5 worm cellular contexts compared by ENCODE assay signal in the genomic region with DNA sequence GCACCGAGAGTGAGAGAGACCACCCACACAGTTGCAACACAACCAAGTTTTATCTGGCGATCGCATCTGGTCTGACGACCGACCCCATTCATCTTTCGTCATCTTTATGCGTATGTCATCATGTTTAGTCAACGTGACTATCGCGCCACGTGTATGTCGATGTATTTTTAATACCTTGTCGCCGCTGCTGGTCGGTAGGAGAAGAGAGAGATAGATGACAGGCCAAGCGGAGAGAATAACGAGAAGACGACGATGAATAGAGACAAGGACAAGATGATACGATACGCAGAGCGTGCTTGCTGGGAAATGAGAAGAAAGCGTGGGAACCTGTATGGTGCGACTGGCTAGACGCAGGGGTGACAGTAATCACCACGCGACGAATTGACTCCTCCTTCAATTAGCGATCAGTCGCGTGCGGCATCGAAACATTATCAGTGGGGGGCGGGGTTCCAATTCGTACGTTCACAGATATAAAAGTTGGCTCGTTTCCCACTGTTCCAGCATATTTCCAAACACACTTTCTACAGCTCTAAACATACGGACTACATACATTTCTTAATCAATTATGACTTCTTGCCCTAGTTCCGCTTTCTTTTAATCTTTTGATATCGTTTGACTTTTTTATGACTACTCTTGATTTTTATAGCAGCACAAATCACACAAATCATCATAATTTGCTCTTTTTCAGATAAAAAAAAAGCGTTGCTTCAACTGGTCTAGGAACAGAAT.
TF ChIP-seq lines count a peak whose summit lies in the region.

TSS of gene tatn-1 (plus strand) at position 689 of the 729 bp plus-strand sequence.

TF ChIP-seq in whole organism, L1 larva, 84 proteins besides CTCF, POLR2A, EP300 and RAD21 (continued from another document and continues in another):
- peak; percentile 99 for TF ChIP-seq nhr-20 (tag; optimal IDR thresholded peaks at IDR 0.05; lab: Kevin White, UChicago)
- TF ChIP-seq isw-1 (GFP tag; IDR thresholded peaks at IDR 0.05; lab: Robert Waterston, UW): no peak
- no peak for TF ChIP-seq ama-1 (optimal IDR thresholded peaks at IDR 0.05; lab: Kevin White, UChicago)
- TF ChIP-seq ceh-82 (tag; optimal IDR thresholded peaks at IDR 0.05; lab: Kevin White, UChicago): peak in 1 of 3 experiments; percentile 0
- TF ChIP-seq xbp-1 (tag; optimal IDR thresholded peaks at IDR 0.05; lab: Kevin White, UChicago): peak; percentile 71
- peak; percentile 55 for TF ChIP-seq skn-1 (tag; optimal IDR thresholded peaks at IDR 0.05; lab: Kevin White, UChicago)
- TF ChIP-seq dpl-1 (GFP tag; optimal IDR thresholded peaks at IDR 0.05; lab: Kevin White, UChicago): peak in 2 of 3 experiments; percentile 1 to 38
- peak; percentile 29 to 66 for TF ChIP-seq egl-27 (tag; optimal IDR thresholded peaks at IDR 0.05; lab: Kevin White, UChicago)
- TF ChIP-seq nhr-85 (tag; lab: Kevin White, UChicago): peak; percentile 100
- TF ChIP-seq pqm-1 (tag; optimal IDR thresholded peaks at IDR 0.05; lab: Kevin White, UChicago): peak; percentile 17
- peak; percentile 37 to 80 for TF ChIP-seq lin-35 (GFP tag; optimal IDR thresholded peaks at IDR 0.05; lab: Kevin White, UChicago)
- TF ChIP-seq nhr-90 (tag; optimal IDR thresholded peaks at IDR 0.05; lab: Kevin White, UChicago; ENCODE audit: poor library complexity): peak; percentile 95
- TF ChIP-seq nhr-84 (tag; optimal IDR thresholded peaks at IDR 0.05; lab: Kevin White, UChicago): no peak
- no peak for TF ChIP-seq ceh-8 (GFP tag; optimal IDR thresholded peaks at IDR 0.05; lab: Kevin White, UChicago)
- no peak for TF ChIP-seq ces-1 (GFP tag; optimal IDR thresholded peaks at IDR 0.05; lab: Kevin White, UChicago)
- TF ChIP-seq tbx-2 (tag; optimal IDR thresholded peaks at IDR 0.05; lab: Kevin White, UChicago): peak; percentile 88
- peak; percentile 46 for TF ChIP-seq unc-130 (tag; optimal IDR thresholded peaks at IDR 0.05; lab: Kevin White, UChicago)
- TF ChIP-seq grh-1 (GFP tag; IDR thresholded peaks at IDR 0.05; lab: Robert Waterston, UW): peak; percentile 83
- peak; percentile 45 for TF ChIP-seq vab-15 (tag; optimal IDR thresholded peaks at IDR 0.05; lab: Kevin White, UChicago)
- no peak for TF ChIP-seq ceh-90 (tag; optimal IDR thresholded peaks at IDR 0.05; lab: Kevin White, UChicago)
- TF ChIP-seq efl-1 (optimal IDR thresholded peaks at IDR 0.05; lab: Kevin White, UChicago): peak; percentile 18 to 24
- TF ChIP-seq efl-1 (GFP tag; optimal IDR thresholded peaks at IDR 0.05 in 1 of 2; lab: Kevin White, UChicago): peak in 1 of 2 experiments; percentile 95
- TF ChIP-seq lin-13 (GFP tag; optimal IDR thresholded peaks at IDR 0.05; lab: Kevin White, UChicago): no peak
- TF ChIP-seq nhr-19 (GFP tag; conservative IDR thresholded peaks at IDR 0.05; lab: Robert Waterston, UW): peak; percentile 72

TF ChIP-seq in whole organism, L3 larva, 47 proteins besides CTCF, POLR2A, EP300 and RAD21 (continued from another document):
- TF ChIP-seq ceh-9 (tag; optimal IDR thresholded peaks at IDR 0.05; lab: Kevin White, UChicago): no peak
- TF ChIP-seq ZK546.5 (tag; optimal IDR thresholded peaks at IDR 0.05; lab: Kevin White, UChicago): no peak
- TF ChIP-seq nhr-28 (tag; optimal IDR thresholded peaks at IDR 0.05; lab: Kevin White, UChicago): no peak
- no peak for TF ChIP-seq hmg-11 (tag; optimal IDR thresholded peaks at IDR 0.05; lab: Kevin White, UChicago)

TF ChIP-seq in whole organism, L4 larva, 104 proteins besides CTCF, POLR2A, EP300 and RAD21 (continued from another document and continues in another):
- TF ChIP-seq php-3 (GFP tag; IDR thresholded peaks at IDR 0.05; lab: Robert Waterston, UW) (peak; percentile 87; the same call in 1 of the 2 replicates), lim-7 (GFP tag; IDR thresholded peaks at IDR 0.05; lab: Robert Waterston, UW) (no peak), nhr-111 (GFP tag; optimal IDR thresholded peaks at IDR 0.05; lab: Kevin White, UChicago) (no peak), hlh-30 (tag; optimal IDR thresholded peaks at IDR 0.05; lab: Kevin White, UChicago; ENCODE audit: insufficient read depth) (peak; percentile 90), ZK337.2 (GFP tag; IDR thresholded peaks at IDR 0.05; lab: Robert Waterston, UW) (no peak), dve-1 (tag; optimal IDR thresholded peaks at IDR 0.05; lab: Kevin White, UChicago; ENCODE audit: insufficient read depth) (peak; percentile 86), unc-130 (GFP tag; optimal IDR thresholded peaks at IDR 0.05; lab: Kevin White, UChicago) (no peak), ctbp-1 (GFP tag; IDR thresholded peaks at IDR 0.05; lab: Robert Waterston, UW) (no peak), madf-5 (GFP tag; IDR thresholded peaks at IDR 0.05; lab: Robert Waterston, UW) (no peak), nhr-42 (GFP tag; IDR thresholded peaks at IDR 0.05; lab: Robert Waterston, UW) (peak; percentile 12; the same call in 1 of the 2 replicates), dpl-1 (GFP tag; optimal IDR thresholded peaks at IDR 0.05; lab: Kevin White, UChicago) (no peak), sdz-12 (GFP tag; optimal IDR thresholded peaks at IDR 0.05; lab: Kevin White, UChicago) (no peak), snpc-1.2 (GFP tag; IDR thresholded peaks at IDR 0.05; lab: Robert Waterston, UW) (no peak), F44E2.7 (GFP tag; IDR thresholded peaks at IDR 0.05; lab: Robert Waterston, UW) (no peak), aly-2 (tag; optimal IDR thresholded peaks at IDR 0.05; lab: Kevin White, UChicago) (no peak), daf-12 (tag; optimal IDR thresholded peaks at IDR 0.05; lab: Kevin White, UChicago) (no peak), snpc-4 (tag; optimal IDR thresholded peaks at IDR 0.05; lab: Kevin White, UChicago) (no peak), Y5F2A.4 (GFP tag; optimal IDR thresholded peaks at IDR 0.05; lab: Kevin White, UChicago) (no peak), egl-27 (tag; optimal IDR thresholded peaks at IDR 0.05; lab: Kevin White, UChicago) (no peak), mdt-29 (GFP tag; IDR thresholded peaks at IDR 0.05; lab: Robert Waterston, UW) (0 out of 2 replicates have a peak, but pooled peaks have one; percentile 27), Y75B8A.6 (GFP tag; IDR thresholded peaks at IDR 0.05; lab: Robert Waterston, UW) (no peak), F10B5.3 (tag; optimal IDR thresholded peaks at IDR 0.05; lab: Kevin White, UChicago) (no peak), gei-8 (GFP tag; optimal IDR thresholded peaks at IDR 0.05; lab: Kevin White, UChicago) (peak; percentile 80), tra-1 (GFP tag; IDR thresholded peaks at IDR 0.05; lab: Robert Waterston, UW) (peak; percentile 85), daf-16 (GFP tag; optimal IDR thresholded peaks at IDR 0.05; lab: Kevin White, UChicago) (peak in 1 of 2 experiments; percentile 56), daf-16 (tag; optimal IDR thresholded peaks at IDR 0.05; lab: Kevin White, UChicago) (peak; percentile 81), lin-39 (tag; optimal IDR thresholded peaks at IDR 0.05; lab: Kevin White, UChicago) (no peak), unc-39 (tag; optimal IDR thresholded peaks at IDR 0.05; lab: Kevin White, UChicago) (no peak), saeg-2 (GFP tag; IDR thresholded peaks at IDR 0.05; lab: Robert Waterston, UW) (peak; percentile 80; the same call in 1 of the 2 replicates), fos-1 (tag; optimal IDR thresholded peaks at IDR 0.05; lab: Kevin White, UChicago) (no peak), ceh-44 (GFP tag; IDR thresholded peaks at IDR 0.05; lab: Robert Waterston, UW) (no peak), ZK546.5 (tag; optimal IDR thresholded peaks at IDR 0.05; lab: Kevin White, UChicago) (no peak), zfp-2 (tag; optimal IDR thresholded peaks at IDR 0.05; lab: Kevin White, UChicago) (no peak)

TF ChIP-seq in whole organism, late embryonic, 69 proteins besides CTCF, POLR2A, EP300 and RAD21 (continued from another document):
- TF ChIP-seq unc-3 (GFP tag; conservative IDR thresholded peaks at IDR 0.05; lab: Robert Waterston, UW) (no peak), unc-3 (tag; optimal IDR thresholded peaks at IDR 0.05; lab: Kevin White, UChicago) (no peak), tbx-2 (tag; optimal IDR thresholded peaks at IDR 0.05; lab: Kevin White, UChicago) (peak; percentile 20), dve-1 (tag; optimal IDR thresholded peaks at IDR 0.05; lab: Kevin White, UChicago) (peak; percentile 26), hlh-13 (GFP tag; optimal IDR thresholded peaks at IDR 0.05; lab: Kevin White, UChicago) (no peak), pqm-1 (tag; optimal IDR thresholded peaks at IDR 0.05; lab: Kevin White, UChicago) (peak; percentile 13), ceh-30 (tag; optimal IDR thresholded peaks at IDR 0.05; lab: Kevin White, UChicago) (no peak)

TF ChIP-seq in whole organism, young adult, 124 proteins besides CTCF, POLR2A, EP300 and RAD21 (continued from another document):
- TF ChIP-seq F55B11.4 (tag; optimal IDR thresholded peaks at IDR 0.05; lab: Kevin White, UChicago; ENCODE audit: borderline replicate concordance, insufficient read depth): no peak
- no peak for TF ChIP-seq Y67H2A.10 (GFP tag; conservative IDR thresholded peaks at IDR 0.05; lab: Robert Waterston, UW)
- TF ChIP-seq dpff-1 (tag; optimal IDR thresholded peaks at IDR 0.05; lab: Kevin White, UChicago): no peak
- TF ChIP-seq nfya-1 (tag; optimal IDR thresholded peaks at IDR 0.05; lab: Kevin White, UChicago; ENCODE audit: borderline replicate concordance, insufficient read depth): no peak
- TF ChIP-seq F10E7.11 (tag; optimal IDR thresholded peaks at IDR 0.05; lab: Kevin White, UChicago): no peak
- peak; percentile 94 for TF ChIP-seq atf-7 (tag; optimal IDR thresholded peaks at IDR 0.05; lab: Kevin White, UChicago)
- no peak for TF ChIP-seq sea-2 (GFP tag; IDR thresholded peaks at IDR 0.05; lab: Robert Waterston, UW)
- TF ChIP-seq hlh-26 (GFP tag; conservative IDR thresholded peaks at IDR 0.05; lab: Robert Waterston, UW): no peak
- no peak for TF ChIP-seq F39B2.1 (GFP tag; IDR thresholded peaks at IDR 0.05; lab: Robert Waterston, UW)
- TF ChIP-seq zim-3 (tag; optimal IDR thresholded peaks at IDR 0.05; lab: Kevin White, UChicago): no peak
- TF ChIP-seq nhr-80 (tag; optimal IDR thresholded peaks at IDR 0.05; lab: Kevin White, UChicago): peak; percentile 99
- TF ChIP-seq K11D2.4 (GFP tag; IDR thresholded peaks at IDR 0.05; lab: Robert Waterston, UW): no peak
- TF ChIP-seq sdz-38 (tag; optimal IDR thresholded peaks at IDR 0.05; lab: Kevin White, UChicago): no peak
- TF ChIP-seq F22D6.2 (tag; optimal IDR thresholded peaks at IDR 0.05; lab: Kevin White, UChicago): peak; percentile 51
- TF ChIP-seq ets-4 (GFP tag; optimal IDR thresholded peaks at IDR 0.05; lab: Kevin White, UChicago): peak; percentile 90
- TF ChIP-seq tlf-1 (GFP tag; optimal IDR thresholded peaks at IDR 0.05; lab: Kevin White, UChicago): peak; percentile 24
- 0 out of 2 replicates have a peak, but pooled peaks have one; percentile 36 for TF ChIP-seq dox-1 (GFP tag; IDR thresholded peaks at IDR 0.05; lab: Robert Waterston, UW)
- peak; percentile 46 for TF ChIP-seq die-1 (tag; optimal IDR thresholded peaks at IDR 0.05; lab: Kevin White, UChicago)
- TF ChIP-seq mes-4 (tag; optimal IDR thresholded peaks at IDR 0.05; lab: Kevin White, UChicago): no peak
- TF ChIP-seq ztf-26 (tag; optimal IDR thresholded peaks at IDR 0.05; lab: Kevin White, UChicago): peak; percentile 86
- TF ChIP-seq F37B4.10 (GFP tag; IDR thresholded peaks at IDR 0.05; lab: Robert Waterston, UW): 0 out of 2 replicates have a peak, but pooled peaks have one; percentile 66
TF ChIP-seq in whole organism, young adult: peak in this region for 30.
